Fruit fly (Drosophila melanogaster) S2 (cell line): ENCODE measurements around the gene Jon25Biii.

Experiments
- CG8478 ChIP-seq: fragments of >200 bp; optimal IDR thresholded peaks from 2 replicates; lab custom pipeline; 2018
- CTCF ChIP-seq, 2 experiments: fragments of >200 bp; optimal IDR thresholded peaks; 2 replicates each; lab custom pipeline; 2018

The Jon25Biii gene

DNA sequence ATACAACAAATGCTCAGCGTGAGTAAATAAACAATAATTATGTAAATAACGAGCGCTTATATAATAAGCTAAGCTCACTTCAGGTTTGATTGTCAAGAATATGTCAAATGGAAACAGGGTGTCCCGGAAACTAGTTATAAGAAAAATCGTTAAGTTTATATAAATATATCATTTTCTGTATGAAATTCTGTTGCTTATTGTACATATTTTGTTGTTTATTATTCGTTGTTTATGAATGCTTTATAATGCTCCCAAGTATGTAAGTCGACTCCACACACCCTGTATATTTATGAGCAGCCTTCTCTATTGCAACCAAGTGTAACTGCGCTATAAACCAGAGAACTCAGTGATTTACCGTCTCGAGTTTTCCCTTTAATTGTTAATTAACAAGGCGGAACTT is 20.0 kb downstream of the Jon25Biii start:
- TF ChIP-seq CTCF (optimal IDR thresholded peaks at IDR 0.05; lab: Kevin White, UChicago) (no peak), CG8478 (lab: Kevin White, UChicago) (no peak)

dm6 chr2L:4928340-4928739 is 22.2 kb downstream of the Jon25Biii start:
- TF ChIP-seq CG8478 (lab: Kevin White, UChicago) = no peak
- no peak for TF ChIP-seq CTCF (optimal IDR thresholded peaks at IDR 0.05; lab: Kevin White, UChicago)

DNA sequence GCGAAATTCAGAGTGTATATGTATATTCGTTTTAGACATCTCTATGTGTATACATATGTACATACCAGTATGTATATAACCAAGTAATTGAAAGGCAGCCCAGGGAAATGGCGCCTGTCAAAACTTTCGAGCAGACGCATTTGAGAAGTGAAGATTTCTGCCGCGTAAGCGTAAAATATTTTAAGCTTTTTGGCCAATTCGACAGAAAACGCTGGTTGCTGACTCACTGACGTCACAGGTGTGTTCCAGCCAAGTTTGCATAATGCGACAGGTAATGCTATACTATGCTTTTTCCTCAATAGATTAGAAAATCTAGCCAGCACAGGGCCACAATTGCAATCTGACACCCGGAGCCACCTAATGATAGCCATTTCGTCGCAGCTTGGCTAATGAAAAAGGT is 33.8 kb downstream of the Jon25Biii start:
- TF ChIP-seq CTCF (optimal IDR thresholded peaks at IDR 0.05; lab: Kevin White, UChicago) = no peak
- TF ChIP-seq CG8478 (lab: Kevin White, UChicago) = no peak

- TF ChIP-seq CTCF (optimal IDR thresholded peaks at IDR 0.05; lab: Kevin White, UChicago) = no peak
- no peak for TF ChIP-seq CG8478 (lab: Kevin White, UChicago)
These were observed 34.8 kb downstream of the Jon25Biii start for dm6 chr2L:4915715-4916153.

DNA sequence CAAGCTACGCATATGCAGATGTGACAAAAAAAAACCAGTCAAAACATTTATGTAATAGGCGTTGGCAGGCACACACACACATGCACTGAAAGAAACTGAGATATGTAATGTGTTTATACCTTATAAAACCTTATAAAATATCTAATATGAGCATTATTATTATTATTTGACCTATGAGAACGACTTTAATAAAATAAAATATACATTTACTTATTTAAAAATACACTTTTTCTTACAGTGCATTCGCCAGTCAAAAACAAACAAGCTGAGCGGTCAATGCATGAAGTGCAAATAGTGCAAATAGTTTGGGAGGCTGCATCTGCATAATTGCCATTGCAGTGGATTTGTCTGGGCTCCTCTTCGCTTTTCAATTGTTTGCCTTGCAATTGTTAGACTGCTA is 42.6 kb downstream of the Jon25Biii start:
- TF ChIP-seq CG8478 (lab: Kevin White, UChicago) = no peak
- no peak for TF ChIP-seq CTCF (optimal IDR thresholded peaks at IDR 0.05; lab: Kevin White, UChicago)

DNA sequence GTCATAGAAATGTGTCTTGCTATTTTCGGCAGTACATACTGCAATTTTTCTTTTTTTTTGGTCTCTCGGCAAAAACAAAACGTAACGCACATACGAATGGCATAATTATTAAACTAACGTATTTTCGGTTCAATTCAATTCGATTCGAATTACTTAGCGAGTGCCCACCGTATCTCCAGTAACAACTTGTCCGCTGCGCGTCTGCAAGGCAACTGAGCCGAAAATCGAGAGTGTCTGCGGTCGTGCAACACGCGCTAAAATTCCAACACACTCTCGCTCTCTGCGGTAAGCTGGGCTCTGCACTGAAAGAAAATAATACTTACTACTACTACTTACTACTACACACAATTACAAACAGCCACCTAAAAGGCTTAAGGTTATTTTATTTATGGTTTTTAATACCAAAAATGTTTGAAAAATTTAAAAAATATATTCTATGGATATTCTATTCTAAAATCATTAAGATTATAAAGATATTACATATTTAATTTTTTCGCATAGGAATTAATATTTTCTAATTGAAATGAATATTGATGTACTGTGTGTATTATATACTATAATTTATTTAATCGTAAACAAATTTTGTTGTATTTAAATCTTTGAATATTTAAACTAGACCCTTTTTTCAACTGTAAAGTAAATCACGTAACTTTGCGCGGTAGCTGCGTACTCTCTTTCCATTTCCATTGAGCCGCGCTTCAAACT is 43.9 kb downstream of the Jon25Biii start, which contains the start of gene snsl:
Gene snsl (minus strand): TSS at position 217 of the 705 bp plus-strand sequence.
- TF ChIP-seq CTCF (optimal IDR thresholded peaks at IDR 0.05; lab: Kevin White, UChicago) = no peak
- TF ChIP-seq CG8478 (lab: Kevin White, UChicago) = no peak

DNA sequence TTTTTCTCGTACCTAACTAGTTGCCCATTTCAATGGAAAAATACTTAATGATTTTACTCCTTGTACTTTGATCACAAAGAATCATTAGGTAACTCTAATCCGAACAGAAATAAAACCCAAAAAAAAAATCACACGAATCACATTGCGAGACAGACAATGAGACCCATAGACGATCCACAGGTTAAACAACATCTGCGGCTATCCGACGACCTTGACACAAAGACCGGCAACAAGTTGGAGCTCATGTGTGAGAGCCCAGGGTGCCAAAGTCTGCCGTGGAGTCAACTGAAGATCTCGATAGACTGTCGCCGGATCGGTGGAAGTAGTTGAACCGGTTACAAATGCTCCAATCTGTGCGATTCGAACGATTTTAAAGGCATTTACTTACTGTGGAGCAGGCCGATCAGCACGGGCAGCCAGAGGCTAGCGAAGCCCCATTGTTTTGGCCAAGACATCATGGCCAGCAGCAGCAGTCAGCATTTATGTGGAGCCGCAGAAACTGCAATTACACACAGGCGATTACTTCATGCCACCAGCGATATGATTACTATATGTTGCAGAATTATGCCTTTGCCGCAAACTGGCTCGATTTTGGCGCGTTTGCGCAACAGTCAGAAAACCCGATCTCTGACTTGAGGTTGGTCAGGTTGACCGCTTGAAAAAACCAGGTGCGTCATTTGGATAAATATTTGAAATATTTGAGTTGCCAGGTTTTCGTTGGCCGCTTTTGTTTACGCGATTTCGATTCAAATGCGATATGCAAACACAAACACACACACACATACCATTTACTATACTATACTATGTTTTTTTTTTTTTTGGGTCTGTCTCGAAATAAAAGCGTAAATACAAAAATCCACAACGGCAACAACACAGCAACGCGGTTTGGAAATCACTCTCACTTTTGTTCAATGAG is 44.9 kb downstream of the Jon25Biii start:
- TF ChIP-seq CG8478 (lab: Kevin White, UChicago) = no peak
- no peak for TF ChIP-seq CTCF (optimal IDR thresholded peaks at IDR 0.05; lab: Kevin White, UChicago)

DNA sequence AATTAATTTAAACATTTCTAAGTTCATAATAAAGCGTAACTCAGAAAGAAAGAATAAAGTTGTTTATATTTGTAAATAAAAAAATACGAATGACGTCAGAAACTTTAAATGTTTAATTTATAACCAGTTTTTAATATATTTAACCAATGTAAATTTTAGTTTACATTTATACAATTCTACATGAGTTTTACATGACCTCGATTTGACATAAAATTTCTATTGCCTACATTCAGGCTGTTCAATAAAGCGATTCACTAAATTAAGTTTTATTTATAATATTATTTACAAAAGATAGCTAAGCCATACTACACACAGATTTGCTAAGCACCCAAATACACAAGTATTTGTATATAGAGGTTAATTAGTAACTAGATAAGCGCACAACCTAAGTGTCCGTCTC is 46.7 kb downstream of the Jon25Biii start:
- TF ChIP-seq CG8478 (lab: Kevin White, UChicago) = no peak
